Fruit fly (Drosophila melanogaster): Measurements from ENCODE around the gene Myc.

Myc gene

DNA sequence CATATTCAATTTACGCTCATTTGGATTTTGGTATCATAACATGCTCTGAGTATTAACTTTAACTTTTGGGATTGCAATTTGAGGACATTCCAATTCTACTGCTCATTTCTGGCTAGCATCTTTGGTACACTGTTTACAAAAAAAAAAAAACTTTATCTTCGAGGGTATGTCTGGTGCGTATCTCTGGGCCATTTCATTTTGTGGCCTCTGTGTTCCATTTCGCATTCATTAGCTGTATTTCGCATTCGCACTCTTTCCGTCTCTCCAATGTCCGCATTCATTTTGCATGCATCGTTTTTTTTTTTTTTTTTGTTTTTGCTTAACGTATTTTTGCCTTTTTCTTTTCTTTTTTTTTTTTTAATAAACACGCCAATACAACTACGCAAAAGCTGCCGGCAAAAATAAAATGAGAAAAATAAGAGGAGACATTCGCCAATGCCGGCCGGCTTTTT lies 60.7 kb downstream of the Myc start (continued):
- TF ChIP-seq CG17359 (tag; optimal IDR thresholded peaks at IDR 0.05) (peak; percentile 36), CG10366 (GFP tag; IDR thresholded peaks at IDR 0.05) (peak; percentile 29; the same call in 1 of the 2 replicates), salm (tag; optimal IDR thresholded peaks at IDR 0.05) (no peak), sim (GFP tag; IDR thresholded peaks at IDR 0.05) (no peak), CG15269 (tag; optimal IDR thresholded peaks at IDR 0.05) (peak; percentile 1), prd (optimal IDR thresholded peaks at IDR 0.05) (no peak), prd (GFP tag; IDR thresholded peaks at IDR 0.05) (peak; percentile 33; the same call in 1 of the 3 replicates), gem (tag; optimal IDR thresholded peaks at IDR 0.05) (peak; percentile 20), zfh2 (GFP tag; optimal IDR thresholded peaks at IDR 0.05) (peak; percentile 32), CG11093 (GFP tag; IDR thresholded peaks at IDR 0.05) (no peak), CG6813 (GFP tag; optimal IDR thresholded peaks at IDR 0.05) (no peak), Ets65A (GFP tag) (peak; percentile 79), ac (GFP tag; optimal IDR thresholded peaks at IDR 0.05) (no peak), sens (GFP tag) (peak; percentile 43), Antp (GFP tag; optimal IDR thresholded peaks at IDR 0.05) (peak; percentile 20), CG4820 (GFP tag; optimal IDR thresholded peaks at IDR 0.05) (peak; percentile 18), row (GFP tag; IDR thresholded peaks at IDR 0.05) (peak; percentile 59), ranshi (GFP tag; IDR thresholded peaks at IDR 0.05) (peak; percentile 40; the same call in 1 of the 2 replicates), bab2 (GFP tag; optimal IDR thresholded peaks at IDR 0.05) (peak; percentile 16), p53 (GFP tag; optimal IDR thresholded peaks at IDR 0.05) (no peak), CG11723 (GFP tag; optimal IDR thresholded peaks at IDR 0.05) (no peak), CG14050 (GFP tag; IDR thresholded peaks at IDR 0.05) (0 out of 3 replicates have a peak, but pooled peaks have one; percentile 23), seq (GFP tag; IDR thresholded peaks at IDR 0.05) (peak; percentile 28), HLH3B (GFP tag; IDR thresholded peaks at IDR 0.05) (peak; percentile 35; the same call in 1 of the 2 replicates), Awh (GFP tag; IDR thresholded peaks at IDR 0.05) (0 out of 2 replicates have a peak, but pooled peaks have one; percentile 15), Gug (GFP tag; IDR thresholded peaks at IDR 0.05) (0 out of 4 replicates have a peak, but pooled peaks have one; percentile 7), fd3F (GFP tag; optimal IDR thresholded peaks at IDR 0.05) (no peak), HHEX (GFP tag; optimal IDR thresholded peaks at IDR 0.05) (no peak), ind (GFP tag; optimal IDR thresholded peaks at IDR 0.05) (peak; percentile 40), dati (GFP tag; IDR thresholded peaks at IDR 0.05) (no peak), CG7928 (GFP tag; optimal IDR thresholded peaks at IDR 0.05) (no peak), CG13424 (tag; optimal IDR thresholded peaks at IDR 0.05) (no peak), CG7786 (GFP tag; optimal IDR thresholded peaks at IDR 0.05) (peak; percentile 7), sisA (GFP tag; IDR thresholded peaks at IDR 0.05) (peak; percentile 38; the same call in 1 of the 2 replicates), Trl (optimal IDR thresholded peaks at IDR 0.05) (no peak), Trl (GFP tag; optimal IDR thresholded peaks at IDR 0.05) (peak; percentile 14), ci (GFP tag; IDR thresholded peaks at IDR 0.05) (peak; percentile 62; the same call in 1 of the 3 replicates), mam (GFP tag; optimal IDR thresholded peaks at IDR 0.05) (peak; percentile 21), lbe (GFP tag; optimal IDR thresholded peaks at IDR 0.05) (peak; percentile 84), Usf (GFP tag; optimal IDR thresholded peaks at IDR 0.05) (no peak), CG12299 (tag; optimal IDR thresholded peaks at IDR 0.05) (no peak), CG32767 (GFP tag; IDR thresholded peaks at IDR 0.05) (0 out of 2 replicates have a peak, but pooled peaks have one; percentile 22), lmd (GFP tag; IDR thresholded peaks at IDR 0.05) (0 out of 2 replicates have a peak, but pooled peaks have one; percentile 19), slbo (GFP tag; IDR thresholded peaks at IDR 0.05) (0 out of 2 replicates have a peak, but pooled peaks have one; percentile 25), CG2678 (tag; optimal IDR thresholded peaks at IDR 0.05) (peak; percentile 27), D19B (GFP tag; optimal IDR thresholded peaks at IDR 0.05) (peak; percentile 33), Hey (tag; optimal IDR thresholded peaks at IDR 0.05) (no peak), emc (GFP tag; optimal IDR thresholded peaks at IDR 0.05) (no peak), chif (GFP tag; optimal IDR thresholded peaks at IDR 0.05) (peak in 1 of 2 experiments; percentile 15), nom (GFP tag; optimal IDR thresholded peaks at IDR 0.05) (peak; percentile 95), Side (GFP tag; optimal IDR thresholded peaks at IDR 0.05) (peak; percentile 15), CG8089 (GFP tag; optimal IDR thresholded peaks at IDR 0.05) (peak; percentile 2)
